Fruit fly (Drosophila melanogaster) whole organism, embryonic: ENCODE results near the gene CG1998.
A peak's percentile ranks its signal among the peaks of the same experiment; 100 is the strongest.

Experiments
- Antp ChIP-seq: fragments of 200-800 bp; sonication (Bioruptor generic); optimal IDR thresholded peaks from 3 replicates; lab custom pipeline; 2016; ENCODE audit warnings: missing biosample characterization, missing genetic modification characterization
- Atf-2 ChIP-seq: fragments of 200-800 bp; sonication (Bioruptor generic); optimal IDR thresholded peaks from 2 replicates; lab custom pipeline; 2016; ENCODE audit warnings: missing biosample characterization, missing genetic modification characterization
- Blimp-1 ChIP-seq: fragments of 200-800 bp; sonication (Bioruptor generic); optimal IDR thresholded peaks from 3 replicates; lab custom pipeline; 2018; ENCODE audit warnings: missing biosample characterization, missing genetic modification characterization, mild to moderate bottlenecking, moderate library complexity, missing genetic modification reagents
- CG10979 ChIP-seq: fragments of 200-800 bp; sonication (Bioruptor generic); optimal IDR thresholded peaks from 2 replicates; lab custom pipeline; 2018; ENCODE audit warnings: missing biosample characterization, mild to moderate bottlenecking, missing genetic modification characterization, moderate library complexity
- CG11085 ChIP-seq: fragments of 200-800 bp; sonication (Bioruptor generic); IDR thresholded peaks from 2 replicates; pipeline ENCODE4 v1.3.6; 2022; ENCODE audit warnings: missing biosample characterization, missing genetic modification characterization
- CG11093 ChIP-seq: fragments of 200-800 bp; sonication (Bioruptor generic); IDR thresholded peaks from 3 replicates; pipeline ENCODE4 v1.3.6; 2022; ENCODE audit warnings: missing biosample characterization, missing genetic modification characterization
- CG13894 ChIP-seq: fragments of 200-800 bp; sonication (Bioruptor generic); optimal IDR thresholded peaks from 3 replicates; lab custom pipeline; 2018; ENCODE audit warnings: missing biosample characterization, mild to moderate bottlenecking, missing genetic modification characterization, moderate library complexity
- CG1529 ChIP-seq: fragments of 200-800 bp; sonication (Bioruptor generic); optimal IDR thresholded peaks from 3 replicates; lab custom pipeline; 2018; ENCODE audit warnings: missing biosample characterization, missing genetic modification characterization
- CG18262 ChIP-seq: fragments of 200-800 bp; optimal IDR thresholded peaks from 3 replicates; lab custom pipeline; 2019; ENCODE audit warnings: missing biosample characterization, mild to moderate bottlenecking, missing genetic modification characterization, moderate library complexity
- CG2875 ChIP-seq: fragments of 200-800 bp; sonication (Bioruptor generic); optimal IDR thresholded peaks from 2 replicates; lab custom pipeline; 2017; ENCODE audit warnings: missing biosample characterization, mild to moderate bottlenecking, missing genetic modification characterization, missing genetic modification reagents
- CG31224 ChIP-seq: fragments of 200-800 bp; sonication (Bioruptor generic); IDR thresholded peaks from 2 replicates; pipeline ENCODE4 v1.3.6; 2022; ENCODE audit warnings: missing biosample characterization, missing genetic modification characterization
- CG31388 ChIP-seq: fragments of 200-800 bp; sonication (Bioruptor generic); optimal IDR thresholded peaks from 2 replicates; lab custom pipeline; 2016; ENCODE audit warnings: missing biosample characterization, missing genetic modification characterization
- CG33557 ChIP-seq: fragments of 200-800 bp; sonication (Bioruptor generic); optimal IDR thresholded peaks from 2 replicates; lab custom pipeline; 2019; ENCODE audit warnings: missing biosample characterization, mild to moderate bottlenecking, missing genetic modification characterization, moderate library complexity
- CG3726 ChIP-seq: fragments of 200-800 bp; sonication (Bioruptor generic); IDR thresholded peaks from 3 replicates; pipeline ENCODE4, ENCODE4 v1.3.6; 2022; ENCODE audit warnings: missing biosample characterization, missing genetic modification characterization
- CG43689 ChIP-seq: fragments of 200-800 bp; sonication (Bioruptor generic); IDR thresholded peaks from 2 replicates; pipeline ENCODE4 v1.3.6; 2022; ENCODE audit warnings: missing biosample characterization, missing genetic modification characterization
- CG4730 ChIP-seq: fragments of 200-800 bp; sonication (Bioruptor generic); IDR thresholded peaks from 2 replicates; pipeline ENCODE4 v1.3.6; 2022; ENCODE audit warnings: missing biosample characterization, missing genetic modification characterization
- CG5953 ChIP-seq: fragments of 200-800 bp; sonication (Bioruptor generic); IDR thresholded peaks from 2 replicates; pipeline ENCODE4 v1.3.6; 2022; ENCODE audit warnings: missing biosample characterization, missing genetic modification characterization
- CG7271 ChIP-seq: fragments of 200-800 bp; sonication (Bioruptor generic); optimal IDR thresholded peaks from 2 replicates; lab custom pipeline; 2018; ENCODE audit warnings: missing biosample characterization, mild to moderate bottlenecking, missing genetic modification characterization, moderate library complexity
- CG9876 ChIP-seq: fragments of 200-800 bp; sonication (Bioruptor generic); optimal IDR thresholded peaks from 2 replicates; lab custom pipeline; 2016; ENCODE audit warnings: missing biosample characterization, missing genetic modification characterization
- D ChIP-seq, 2 experiments: fragments of 200-800 bp in 1 of 2; fragments of >200 bp in 1 of 2; sonication (Bioruptor generic) in 1 of 2; optimal IDR thresholded peaks; 2 replicates in 1 of 2; 3 replicates in 1 of 2; lab custom pipeline; 2017; ENCODE audit warnings: mild to moderate bottlenecking in 1 of 2, missing biosample characterization in 1 of 2, missing genetic modification characterization in 1 of 2, missing genetic modification reagents in 1 of 2
- Doc2 ChIP-seq: fragments of 200-800 bp; sonication (Bioruptor generic); IDR thresholded peaks from 2 replicates; pipeline ENCODE4 v1.3.6; 2022; ENCODE audit warnings: missing biosample characterization, missing genetic modification characterization
- Gsc ChIP-seq: fragments of 200-800 bp; sonication (Bioruptor generic); IDR thresholded peaks from 2 replicates; pipeline ENCODE4 v1.3.6; 2022; ENCODE audit warnings: missing biosample characterization, missing genetic modification characterization
- Med ChIP-seq: fragments of 200-800 bp; sonication (Bioruptor generic); peaks from one replicate; lab custom pipeline; 2016; ENCODE audit warnings: missing biosample characterization, missing genetic modification characterization, mild to moderate bottlenecking, inconsistent platforms, moderate library complexity
- Neu2 ChIP-seq: fragments of 200-800 bp; sonication (Bioruptor generic); optimal IDR thresholded peaks from 3 replicates; lab custom pipeline; 2016; ENCODE audit warnings: missing biosample characterization, missing genetic modification characterization, borderline replicate concordance
- Pdp1 ChIP-seq, 2 experiments: fragments of 200-800 bp; sonication (Bioruptor generic); optimal IDR thresholded peaks; 3 replicates each; lab custom pipeline; 2016; ENCODE audit warnings: missing biosample characterization in 2 of 2, missing genetic modification characterization in 2 of 2, mild to moderate bottlenecking in 1 of 2, moderate library complexity in 1 of 2
- Sox100B ChIP-seq: fragments of 200-800 bp; sonication (Bioruptor generic); optimal IDR thresholded peaks from 3 replicates; lab custom pipeline; 2018; ENCODE audit warnings: missing biosample characterization, mild to moderate bottlenecking, missing genetic modification characterization
- Taf1 ChIP-seq: fragments of 200-800 bp; sonication (Bioruptor generic); IDR thresholded peaks from 2 replicates; pipeline ENCODE4 v1.3.6; 2022; ENCODE audit warnings: missing biosample characterization, missing genetic modification characterization
- Tbp ChIP-seq: fragments of >200 bp; optimal IDR thresholded peaks from 2 replicates; lab custom pipeline; 2018; ENCODE audit warnings: missing biosample characterization, missing genetic modification characterization
- ap ChIP-seq: fragments of 200-800 bp; sonication (Bioruptor generic); IDR thresholded peaks from 2 replicates; pipeline ENCODE4 v1.3.6; 2022; ENCODE audit warnings: missing biosample characterization, missing genetic modification characterization
- cg ChIP-seq: fragments of 200-800 bp; sonication (Bioruptor generic); optimal IDR thresholded peaks from 3 replicates; lab custom pipeline; 2019; ENCODE audit warnings: missing biosample characterization, mild to moderate bottlenecking, missing genetic modification characterization, moderate library complexity
- dimm ChIP-seq: fragments of 200-800 bp; sonication (Bioruptor generic); IDR thresholded peaks from 2 replicates; pipeline ENCODE4 v1.3.6; 2022; ENCODE audit warnings: missing biosample characterization, missing genetic modification characterization
- dmrt11E ChIP-seq: fragments of 200-800 bp; sonication (Bioruptor generic); optimal IDR thresholded peaks from 3 replicates; lab custom pipeline; 2018; ENCODE audit warnings: missing biosample characterization, mild to moderate bottlenecking, missing genetic modification characterization, moderate library complexity
- dpn ChIP-seq, 2 experiments: fragments of 200-800 bp; sonication (Bioruptor generic); optimal IDR thresholded peaks; 3 replicates each; lab custom pipeline; 2016; ENCODE audit warnings: missing biosample characterization in 2 of 2, missing genetic modification characterization in 2 of 2
- emc ChIP-seq: fragments of 200-800 bp; sonication (Bioruptor generic); optimal IDR thresholded peaks from 2 replicates; lab custom pipeline; 2016; ENCODE audit warnings: missing biosample characterization, missing genetic modification characterization
- eyg ChIP-seq: fragments of 200-800 bp; sonication (Bioruptor generic); optimal IDR thresholded peaks from 3 replicates; lab custom pipeline; 2016; ENCODE audit warnings: missing biosample characterization, missing genetic modification characterization
- ham ChIP-seq: fragments of 200-800 bp; sonication (Bioruptor generic); IDR thresholded peaks from 2 replicates; pipeline ENCODE4 v1.3.6; 2022; ENCODE audit warnings: missing biosample characterization, missing genetic modification characterization
- lola ChIP-seq, 3 experiments: fragments of >200 bp in 2 of 3; fragments of 200-800 bp in 1 of 3; sonication (Bioruptor generic) in 1 of 3; optimal IDR thresholded peaks; 2 replicates each; lab custom pipeline; 2017 to 2019; ENCODE audit warnings: missing biosample characterization in 3 of 3, missing genetic modification characterization in 3 of 3, mild to moderate bottlenecking in 1 of 3, moderate library complexity in 1 of 3
- nerfin-1 ChIP-seq: fragments of 200-800 bp; sonication (Bioruptor generic); optimal IDR thresholded peaks from 3 replicates; lab custom pipeline; 2019; ENCODE audit warnings: missing biosample characterization, mild to moderate bottlenecking, missing genetic modification characterization, moderate library complexity
- peb ChIP-seq: fragments of 200-800 bp; sonication (Bioruptor generic); IDR thresholded peaks from 2 replicates; pipeline ENCODE4 v1.3.6; 2022; ENCODE audit warnings: missing biosample characterization, missing genetic modification characterization
- pfk ChIP-seq: fragments of 200-800 bp; sonication (Bioruptor generic); optimal IDR thresholded peaks from 2 replicates; lab custom pipeline; 2018; ENCODE audit warnings: missing biosample characterization, mild to moderate bottlenecking, missing genetic modification characterization, moderate library complexity
- pho ChIP-seq: fragments of 200-800 bp; sonication (Bioruptor generic); optimal IDR thresholded peaks from 2 replicates; lab custom pipeline; 2016; ENCODE audit warnings: missing biosample characterization, missing genetic modification characterization
- row ChIP-seq: fragments of 200-800 bp; sonication (Bioruptor generic); IDR thresholded peaks from 3 replicates; pipeline ENCODE4 v1.3.6; 2022; ENCODE audit warnings: missing biosample characterization, missing genetic modification characterization
- sens-2 ChIP-seq: fragments of 200-800 bp; sonication (Bioruptor generic); IDR thresholded peaks from 2 replicates; pipeline ENCODE4 v1.3.6; 2022; ENCODE audit warnings: missing biosample characterization, missing genetic modification characterization
- slou ChIP-seq: fragments of 200-800 bp; sonication (Bioruptor generic); optimal IDR thresholded peaks from 3 replicates; lab custom pipeline; 2016; ENCODE audit warnings: missing biosample characterization, missing genetic modification characterization
- sqz ChIP-seq: fragments of 200-800 bp; sonication (Bioruptor generic); optimal IDR thresholded peaks from 3 replicates; lab custom pipeline; 2018; ENCODE audit warnings: missing biosample characterization, mild to moderate bottlenecking, missing genetic modification characterization
- tio ChIP-seq: fragments of 200-800 bp; sonication (Bioruptor generic); optimal IDR thresholded peaks from 2 replicates; lab custom pipeline; 2017; ENCODE audit warnings: missing biosample characterization, missing genetic modification characterization, inconsistent platforms
- yki ChIP-seq: fragments of >200 bp; optimal IDR thresholded peaks from 3 replicates; lab custom pipeline; 2018
- zen2 ChIP-seq: fragments of 200-800 bp; sonication (Bioruptor generic); IDR thresholded peaks from 3 replicates; pipeline ENCODE4 v1.3.6; 2022; ENCODE audit warnings: missing biosample characterization, missing genetic modification characterization; ENCODE audit not compliant: partially characterized antibody

CG1998 gene

DNA sequence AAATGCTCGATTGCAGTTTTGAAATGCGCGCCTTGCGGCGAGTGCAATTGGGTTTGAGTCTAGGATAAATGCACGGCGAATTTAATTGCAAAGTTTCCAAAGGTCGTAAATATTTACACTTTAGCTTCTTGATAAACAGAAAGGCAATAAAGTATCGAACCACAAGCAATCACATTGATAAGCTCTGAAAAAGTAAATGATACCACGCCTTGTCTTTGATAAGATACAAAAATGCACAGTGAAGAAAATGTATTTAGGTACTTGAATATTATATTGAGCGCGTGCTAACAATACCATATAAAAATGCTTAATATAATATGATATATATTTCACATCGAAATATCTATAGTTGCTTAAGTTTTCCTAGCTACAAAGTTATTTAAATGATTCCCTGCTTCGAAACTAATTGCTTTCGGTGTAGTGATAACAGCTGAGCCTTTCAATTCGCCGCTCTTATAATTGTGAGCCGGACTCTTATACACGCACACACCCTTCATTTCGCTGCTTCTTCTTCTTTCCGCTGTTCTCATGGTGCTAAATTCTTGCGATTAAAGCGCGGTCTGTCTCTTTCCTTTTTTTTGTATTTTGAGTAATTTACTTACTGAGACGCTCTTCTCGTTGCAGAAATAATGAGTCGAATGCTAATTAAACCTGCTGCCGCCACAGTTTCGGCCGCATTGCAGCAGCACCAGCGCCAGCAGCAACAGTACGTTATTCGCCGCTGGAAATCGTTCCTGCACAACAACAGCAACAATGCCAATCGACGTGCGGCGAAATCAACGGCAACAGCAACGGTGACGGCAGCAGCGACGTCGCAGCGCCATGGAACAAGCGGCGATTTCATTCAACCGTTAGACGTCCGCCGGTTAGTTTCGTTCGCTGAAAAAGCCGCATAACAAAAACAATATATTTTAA, 39.4 kb downstream of the CG1998 start (continued):
- peak; percentile 53 to 82 for TF ChIP-seq dpn (GFP tag; optimal IDR thresholded peaks at IDR 0.05; lab: Kevin White, UChicago)
- peak; percentile 68 for TF ChIP-seq sqz (GFP tag; lab: Kevin White, UChicago)
- peak; percentile 64 for TF ChIP-seq ap (GFP tag; lab: Robert Waterston, UW)
- no peak for TF ChIP-seq Antp (GFP tag; lab: Kevin White, UChicago)
- TF ChIP-seq CG18262, result peak; percentile 89
- TF ChIP-seq row (GFP tag; lab: Robert Waterston, UW), result peak; percentile 93
- no peak; the same call in 1 of the 2 replicates for TF ChIP-seq dimm (GFP tag; lab: Robert Waterston, UW)
- no peak for TF ChIP-seq eyg (GFP tag; lab: Kevin White, UChicago)
- peak; percentile 79 for TF ChIP-seq Med (GFP tag; lab: Kevin White, UChicago)
- TF ChIP-seq yki (lab: Kevin White, UChicago), result no peak
- TF ChIP-seq tio (GFP tag; lab: Kevin White, UChicago), result peak; percentile 82
- no peak for TF ChIP-seq CG7271 (tag; lab: Kevin White, UChicago)
- TF ChIP-seq CG31224 (GFP tag; lab: Robert Waterston, UW), result peak; percentile 69
- peak; percentile 55 for TF ChIP-seq cg (GFP tag; lab: Kevin White, UChicago)
- TF ChIP-seq Blimp-1 (GFP tag; lab: Kevin White, UChicago), result peak; percentile 86
- TF ChIP-seq emc (GFP tag; lab: Kevin White, UChicago), result no peak
- peak; percentile 27 for TF ChIP-seq CG31388 (GFP tag; lab: Kevin White, UChicago)
- TF ChIP-seq Gsc (GFP tag; lab: Robert Waterston, UW), result no peak
- TF ChIP-seq pfk, result no peak
- peak in 1 of 2 experiments; percentile 24 for TF ChIP-seq Pdp1 (GFP tag; optimal IDR thresholded peaks at IDR 0.05; lab: Kevin White, UChicago)
- TF ChIP-seq zen2 (GFP tag; lab: Robert Waterston, UW), result no peak
- TF ChIP-seq CG11085, result peak; percentile 73
- peak; percentile 39 for TF ChIP-seq pho (GFP tag; lab: Kevin White, UChicago)
- TF ChIP-seq nerfin-1 (tag; lab: Kevin White, UChicago), result peak; percentile 34
- TF ChIP-seq CG2875 (GFP tag; lab: Kevin White, UChicago), result peak; percentile 86
- TF ChIP-seq Sox100B (GFP tag; lab: Kevin White, UChicago), result peak; percentile 89
- peak; percentile 72 for TF ChIP-seq CG4730 (GFP tag; lab: Robert Waterston, UW)
- peak; percentile 74 for TF ChIP-seq peb (GFP tag; lab: Robert Waterston, UW)
- TF ChIP-seq dmrt11E (tag; lab: Kevin White, UChicago), result peak; percentile 93
- peak; percentile 71 for TF ChIP-seq CG43689 (GFP tag; lab: Robert Waterston, UW)
- TF ChIP-seq CG1529 (GFP tag; lab: Kevin White, UChicago), result peak; percentile 67
- TF ChIP-seq sens-2 (GFP tag; lab: Robert Waterston, UW), result 0 out of 2 replicates have a peak, but pooled peaks have one; percentile 29
- no peak for TF ChIP-seq Neu2
- peak in 1 of 3 experiments; percentile 80 for TF ChIP-seq lola (GFP tag; optimal IDR thresholded peaks at IDR 0.05; lab: Kevin White, UChicago)
- peak; percentile 70 for TF ChIP-seq Taf1
- no peak for TF ChIP-seq D (optimal IDR thresholded peaks at IDR 0.05; lab: Kevin White, UChicago)
- peak; percentile 83 for TF ChIP-seq D (GFP tag; optimal IDR thresholded peaks at IDR 0.05; lab: Kevin White, UChicago)
- TF ChIP-seq CG3726 (GFP tag; lab: Robert Waterston, UW), result peak; percentile 72; the same call in 1 of the 3 replicates
- TF ChIP-seq CG13894 (tag; lab: Kevin White, UChicago), result peak; percentile 64
- peak; percentile 61; the same call in 2 of the 3 replicates for TF ChIP-seq CG11093 (GFP tag; lab: Robert Waterston, UW)
- TF ChIP-seq CG33557 (GFP tag; lab: Kevin White, UChicago), result peak; percentile 59
- TF ChIP-seq ham, result peak; percentile 46; the same call in 1 of the 2 replicates
- peak; percentile 81 for TF ChIP-seq CG10979 (tag; lab: Kevin White, UChicago)
- peak; percentile 60 for TF ChIP-seq slou (GFP tag; lab: Kevin White, UChicago)
- no peak for TF ChIP-seq Doc2 (GFP tag; lab: Robert Waterston, UW)
- TF ChIP-seq Tbp (GFP tag; lab: Kevin White, UChicago), result no peak
- TF ChIP-seq Atf-2 (GFP tag; lab: Kevin White, UChicago), result peak; percentile 6
- peak; percentile 67; the same call in 1 of the 2 replicates for TF ChIP-seq CG5953 (GFP tag; lab: Robert Waterston, UW)
- no peak for TF ChIP-seq CG9876 (GFP tag; lab: Kevin White, UChicago)
